Worm (Caenorhabditis elegans) whole organism, young adult: ENCODE data around the gene Y45F3A.1.

ENCODE experiments used
- B0261.1 ChIP-seq: sonication (generic microtip); optimal IDR thresholded peaks from 2 replicates; lab custom pipeline; 2016; ENCODE audit warnings: mild to moderate bottlenecking, missing genetic modification characterization, moderate library complexity, missing compliant biosample characterization
- C17E4.6 ChIP-seq: fragments of 200-800 bp; sonication (Bioruptor generic); IDR thresholded peaks from 2 replicates; pipeline ENCODE4 v1.3.6; 2022; ENCODE audit warnings: missing genetic modification reagents, missing genetic modification characterization, missing compliant biosample characterization
- D2030.7 ChIP-seq: fragments of 200-800 bp; sonication (Bioruptor generic); IDR thresholded peaks from 2 replicates; pipeline ENCODE4 v1.3.6; 2022; ENCODE audit warnings: missing genetic modification reagents, missing genetic modification characterization, missing compliant biosample characterization
- F23B12.7 ChIP-seq: sonication (generic microtip); optimal IDR thresholded peaks from 2 replicates; lab custom pipeline; 2017; ENCODE audit warnings: missing genetic modification characterization, mild to moderate bottlenecking, missing compliant biosample characterization, antibody characterized with exemption, moderate library complexity; ENCODE audit not compliant: insufficient read depth
- F33H1.4 ChIP-seq: fragments of 200-800 bp; sonication (Bioruptor generic); IDR thresholded peaks from 2 replicates; pipeline ENCODE4 v1.3.6; 2022; ENCODE audit warnings: missing genetic modification reagents, missing genetic modification characterization, missing compliant biosample characterization
- F39B2.1 ChIP-seq: fragments of 200-800 bp; sonication (Bioruptor generic); IDR thresholded peaks from 2 replicates; pipeline ENCODE4 v1.3.6; 2022; ENCODE audit warnings: missing genetic modification reagents, missing genetic modification characterization, missing compliant biosample characterization
- F55B11.4 ChIP-seq: sonication (generic microtip); optimal IDR thresholded peaks from 2 replicates; lab custom pipeline; 2016; ENCODE audit warnings: missing compliant biosample characterization, missing genetic modification characterization, borderline replicate concordance; ENCODE audit not compliant: insufficient read depth
- F57A8.1 ChIP-seq: fragments of 200-800 bp; sonication (Bioruptor generic); optimal IDR thresholded peaks from 2 replicates; lab custom pipeline; 2018; ENCODE audit warnings: mild to moderate bottlenecking, missing genetic modification characterization, moderate library complexity, missing compliant biosample characterization
- K12H6.12 ChIP-seq: fragments of 200-800 bp; sonication (Bioruptor generic); optimal IDR thresholded peaks from 2 replicates; lab custom pipeline; 2018; ENCODE audit warnings: mild to moderate bottlenecking, missing genetic modification characterization, missing compliant biosample characterization
- T07F8.4 ChIP-seq: sonication (generic microtip); optimal IDR thresholded peaks from 2 replicates; lab custom pipeline; 2016; ENCODE audit warnings: mild to moderate bottlenecking, missing genetic modification characterization, moderate library complexity, missing compliant biosample characterization
- Y53F4B.3 ChIP-seq: fragments of 200-800 bp; sonication (Bioruptor generic); IDR thresholded peaks from 2 replicates; pipeline ENCODE4 v1.3.6; 2022; ENCODE audit warnings: missing genetic modification reagents, missing genetic modification characterization, missing compliant biosample characterization
- Y53G8AR.9 ChIP-seq: fragments of 200-800 bp; sonication (Bioruptor generic); conservative IDR thresholded peaks from 2 replicates; pipeline ENCODE4 v1.3.6; 2022; ENCODE audit warnings: missing genetic modification reagents, missing genetic modification characterization, missing compliant biosample characterization
- Y56A3A.18 ChIP-seq: fragments of 200-800 bp; sonication (Bioruptor generic); IDR thresholded peaks from 2 replicates; pipeline ENCODE4 v1.3.6; 2022; ENCODE audit warnings: missing genetic modification reagents, missing genetic modification characterization, missing compliant biosample characterization
- Y79H2A.3 ChIP-seq: fragments of 200-800 bp; sonication (Bioruptor generic); conservative IDR thresholded peaks from 2 replicates; pipeline ENCODE4 v1.3.6; 2022; ENCODE audit warnings: missing genetic modification reagents, missing genetic modification characterization, missing compliant biosample characterization
- ceh-91 ChIP-seq: fragments of 200-800 bp; sonication (Bioruptor generic); IDR thresholded peaks from 2 replicates; pipeline ENCODE4 v1.3.6; 2022; ENCODE audit warnings: missing genetic modification reagents, missing genetic modification characterization, missing compliant biosample characterization
- chd-7 ChIP-seq: sonication (generic microtip); optimal IDR thresholded peaks from 2 replicates; lab custom pipeline; 2016; ENCODE audit warnings: mild to moderate bottlenecking, missing genetic modification characterization, moderate library complexity, missing compliant biosample characterization
- die-1 ChIP-seq: sonication (generic microtip); optimal IDR thresholded peaks from 2 replicates; lab custom pipeline; 2016; ENCODE audit warnings: missing genotype, mild to moderate bottlenecking, missing genetic modification characterization, missing compliant biosample characterization
- dpl-1 ChIP-seq: fragments of 150-350 bp; optimal IDR thresholded peaks from 2 replicates; lab custom pipeline; 2014; ENCODE audit warnings: missing biosample characterization, missing genetic modification reagents, missing genetic modification characterization
- efl-1 ChIP-seq: fragments of 150-350 bp; optimal IDR thresholded peaks from 2 replicates; lab custom pipeline; 2014; ENCODE audit warnings: missing biosample characterization, missing genetic modification reagents, missing genetic modification characterization
- him-1 ChIP-seq: sonication (generic microtip); optimal IDR thresholded peaks from 2 replicates; lab custom pipeline; 2016; ENCODE audit warnings: missing genotype, missing genetic modification reagents, missing genetic modification characterization, missing compliant biosample characterization
- hmg-1.2 ChIP-seq: fragments of 200-800 bp; sonication (Bioruptor generic); IDR thresholded peaks from 2 replicates; pipeline ENCODE4 v1.3.6; 2022; ENCODE audit warnings: missing genetic modification reagents, missing genetic modification characterization, missing compliant biosample characterization
- hsf-1 ChIP-seq: fragments of 200-800 bp; sonication (Bioruptor generic); IDR thresholded peaks from 2 replicates; pipeline ENCODE4 v1.3.6; 2022; ENCODE audit warnings: missing genetic modification reagents, missing genetic modification characterization, missing compliant biosample characterization
- lin-35 ChIP-seq, 3 experiments: fragments of 150-350 bp in 2 of 3; sonication (generic microtip) in 1 of 3; optimal IDR thresholded peaks; 2 replicates each; lab custom pipeline; 2014 to 2018; ENCODE audit warnings: missing biosample characterization in 3 of 3, missing genetic modification characterization in 3 of 3, missing genetic modification reagents in 3 of 3
- lin-54 ChIP-seq: fragments of 200-800 bp; sonication (Bioruptor generic); optimal IDR thresholded peaks from 2 replicates; lab custom pipeline; 2018; ENCODE audit warnings: mild to moderate bottlenecking, missing genetic modification characterization, missing compliant biosample characterization
- lir-1 ChIP-seq: fragments of 200-800 bp; sonication (Bioruptor generic); conservative IDR thresholded peaks from 2 replicates; pipeline ENCODE4 v1.3.6; 2022; ENCODE audit warnings: missing genetic modification reagents, missing genetic modification characterization, missing compliant biosample characterization
- lsl-1 ChIP-seq: fragments of 200-800 bp; sonication (Bioruptor generic); optimal IDR thresholded peaks from 2 replicates; lab custom pipeline; 2018; ENCODE audit warnings: mild to moderate bottlenecking, missing genetic modification characterization, moderate library complexity, missing compliant biosample characterization
- madf-6 ChIP-seq: fragments of 200-800 bp; sonication (Bioruptor generic); IDR thresholded peaks from 2 replicates; pipeline ENCODE4 v1.3.6; 2022; ENCODE audit warnings: missing genetic modification reagents, missing genetic modification characterization, missing compliant biosample characterization
- madf-8 ChIP-seq: fragments of 200-800 bp; sonication (Bioruptor generic); conservative IDR thresholded peaks from 2 replicates; pipeline ENCODE4 v1.3.6; 2022; ENCODE audit warnings: missing genetic modification reagents, missing genetic modification characterization, missing compliant biosample characterization
- mes-4 ChIP-seq: sonication (generic microtip); optimal IDR thresholded peaks from 2 replicates; lab custom pipeline; 2016; ENCODE audit warnings: missing genotype, missing genetic modification characterization, missing compliant biosample characterization
- nhr-120 ChIP-seq: fragments of 200-800 bp; sonication (Bioruptor generic); IDR thresholded peaks from 2 replicates; pipeline ENCODE4 v1.3.6; 2022; ENCODE audit warnings: missing genetic modification characterization, missing compliant biosample characterization
- repo-1 ChIP-seq: sonication (generic microtip); optimal IDR thresholded peaks from 2 replicates; lab custom pipeline; 2017; ENCODE audit warnings: mild to moderate bottlenecking, missing genetic modification characterization, missing compliant biosample characterization
- rpc-1 ChIP-seq, 2 experiments: fragments of 150-350 bp in 1 of 2; sonication (generic microtip) in 1 of 2; optimal IDR thresholded peaks; 2 replicates each; lab custom pipeline; 2014 to 2018; ENCODE audit warnings: missing biosample characterization in 1 of 2, missing genetic modification characterization in 1 of 2, missing genetic modification reagents in 1 of 2, missing genotype in 1 of 2
- snpc-1.1 ChIP-seq: sonication (generic microtip); optimal IDR thresholded peaks from 2 replicates; lab custom pipeline; 2017; ENCODE audit warnings: missing genetic modification characterization, mild to moderate bottlenecking, missing compliant biosample characterization, antibody characterized with exemption, moderate library complexity, missing genotype, missing genetic modification reagents; ENCODE audit not compliant: insufficient read depth
- snpc-1.3 ChIP-seq: sonication (generic microtip); optimal IDR thresholded peaks from 2 replicates; lab custom pipeline; 2017; ENCODE audit warnings: missing genetic modification characterization, mild to moderate bottlenecking, missing compliant biosample characterization, antibody characterized with exemption, moderate library complexity, missing genotype, missing genetic modification reagents; ENCODE audit not compliant: insufficient read depth
- snpc-3.4 ChIP-seq: sonication (generic microtip); optimal IDR thresholded peaks from 2 replicates; lab custom pipeline; 2017; ENCODE audit warnings: missing genetic modification characterization, mild to moderate bottlenecking, missing compliant biosample characterization, antibody characterized with exemption, moderate library complexity, missing genotype, missing genetic modification reagents
- snpc-4 ChIP-seq, 5 experiments: fragments of 150-350 bp in 1 of 5; sonication (generic microtip) in 4 of 5; optimal IDR thresholded peaks; 2 replicates each; lab custom pipeline; 2014 to 2018; ENCODE audit warnings: missing genetic modification characterization in 5 of 5, missing biosample characterization in 3 of 5, antibody characterized with exemption in 2 of 5, mild to moderate bottlenecking in 2 of 5, missing compliant biosample characterization in 2 of 5, missing genotype in 2 of 5, moderate library complexity in 2 of 5, missing genetic modification reagents in 1 of 5
- tbp1 ChIP-seq: fragments of 200-800 bp; sonication (Bioruptor generic); optimal IDR thresholded peaks from 2 replicates; lab custom pipeline; 2018; ENCODE audit warnings: mild to moderate bottlenecking, missing genetic modification characterization, missing compliant biosample characterization
- tlf-1 ChIP-seq: fragments of 200-800 bp; sonication (Bioruptor generic); optimal IDR thresholded peaks from 2 replicates; lab custom pipeline; 2018; ENCODE audit warnings: mild to moderate bottlenecking, missing genetic modification characterization, missing compliant biosample characterization
- unc-130 ChIP-seq: sonication (generic microtip); optimal IDR thresholded peaks from 2 replicates; lab custom pipeline; 2016; ENCODE audit warnings: missing genetic modification reagents, missing genetic modification characterization, missing compliant biosample characterization
- unc-62 ChIP-seq: fragments of 150-350 bp; optimal IDR thresholded peaks from 2 replicates; lab custom pipeline; 2014; ENCODE audit warnings: missing biosample characterization, missing genetic modification reagents, missing genetic modification characterization
- xnd-1 ChIP-seq: sonication (generic microtip); optimal IDR thresholded peaks from 2 replicates; lab custom pipeline; 2016; ENCODE audit warnings: missing genotype, missing genetic modification reagents, missing genetic modification characterization, missing compliant biosample characterization
- ztf-18 ChIP-seq: sonication (generic microtip); optimal IDR thresholded peaks from 2 replicates; lab custom pipeline; 2016; ENCODE audit warnings: missing genotype, mild to moderate bottlenecking, missing genetic modification characterization, missing compliant biosample characterization
- ztf-26 ChIP-seq: sonication (generic microtip); optimal IDR thresholded peaks from 2 replicates; lab custom pipeline; 2017; ENCODE audit warnings: missing genetic modification characterization, missing compliant biosample characterization
- ztf-28 ChIP-seq: fragments of 200-800 bp; sonication (Bioruptor generic); IDR thresholded peaks from 2 replicates; pipeline ENCODE4 v1.3.6; 2022; ENCODE audit warnings: missing genetic modification reagents, missing genetic modification characterization, missing compliant biosample characterization

Y45F3A.1 gene

ce11 chrIII:10600138-10600626 lies 38.5 kb upstream of the Y45F3A.1 start, which contains the start of gene epg-6:
epg-6 (minus strand) TSS chrIII:10600188.
- TF ChIP-seq lin-54 (GFP tag; lab: Kevin White, UChicago): peak; percentile 54
- no peak for TF ChIP-seq ztf-18 (tag; lab: Kevin White, UChicago)
- no peak for TF ChIP-seq die-1 (tag; lab: Kevin White, UChicago)
- peak; percentile 58 for TF ChIP-seq snpc-1.3 (tag; lab: Kevin White, UChicago)
- no peak for TF ChIP-seq unc-62 (GFP tag; lab: Kevin White, UChicago)
- TF ChIP-seq repo-1: no peak
- TF ChIP-seq tbp1 (GFP tag; lab: Kevin White, UChicago): peak; percentile 14
- no peak for TF ChIP-seq lin-35 (GFP tag; optimal IDR thresholded peaks at IDR 0.05; lab: Kevin White, UChicago)
- TF ChIP-seq snpc-3.4: peak; percentile 8
- TF ChIP-seq C17E4.6: no peak
- TF ChIP-seq him-1 (tag; lab: Kevin White, UChicago): peak; percentile 50
- TF ChIP-seq rpc-1 (optimal IDR thresholded peaks at IDR 0.05; lab: Kevin White, UChicago): no peak
- TF ChIP-seq rpc-1 (tag; optimal IDR thresholded peaks at IDR 0.05; lab: Kevin White, UChicago): no peak
- TF ChIP-seq F23B12.7 (tag; lab: Kevin White, UChicago): no peak
- no peak for TF ChIP-seq lir-1 (GFP tag; lab: Robert Waterston, UW)
- TF ChIP-seq mes-4 (tag; lab: Kevin White, UChicago): no peak
- TF ChIP-seq Y79H2A.3: 0 out of 2 replicates have a peak, but pooled peaks have one; percentile 26
- peak; percentile 27 for TF ChIP-seq dpl-1 (GFP tag; lab: Kevin White, UChicago)
- peak; percentile 74 for TF ChIP-seq D2030.7
- TF ChIP-seq ztf-26 (tag; lab: Kevin White, UChicago): no peak
- peak; percentile 75 for TF ChIP-seq efl-1 (GFP tag; lab: Kevin White, UChicago)
- no peak for TF ChIP-seq snpc-4 (GFP tag; optimal IDR thresholded peaks at IDR 0.05; lab: Kevin White, UChicago)
- TF ChIP-seq snpc-4 (tag; optimal IDR thresholded peaks at IDR 0.05; lab: Kevin White, UChicago): peak in 1 of 4 experiments; percentile 0
- no peak for TF ChIP-seq F39B2.1 (GFP tag; lab: Robert Waterston, UW)
- peak; percentile 93 for TF ChIP-seq madf-6
- no peak for TF ChIP-seq Y53F4B.3 (GFP tag; lab: Robert Waterston, UW)
- no peak for TF ChIP-seq B0261.1 (tag; lab: Kevin White, UChicago)
- TF ChIP-seq K12H6.12 (tag; lab: Kevin White, UChicago): no peak
- TF ChIP-seq unc-130 (GFP tag; lab: Kevin White, UChicago): peak; percentile 19
- peak; percentile 84 for TF ChIP-seq ceh-91 (GFP tag; lab: Robert Waterston, UW)
- TF ChIP-seq Y56A3A.18 (GFP tag; lab: Robert Waterston, UW): no peak
- no peak for TF ChIP-seq T07F8.4
- TF ChIP-seq tlf-1 (GFP tag; lab: Kevin White, UChicago): peak; percentile 55
- TF ChIP-seq snpc-1.1: peak; percentile 17
- TF ChIP-seq Y53G8AR.9: no peak
- no peak for TF ChIP-seq nhr-120 (GFP tag; lab: Robert Waterston, UW)
- no peak for TF ChIP-seq ztf-28
- TF ChIP-seq F57A8.1: no peak
- peak; percentile 94 for TF ChIP-seq xnd-1 (tag; lab: Kevin White, UChicago)
- 0 out of 2 replicates have a peak, but pooled peaks have one; percentile 28 for TF ChIP-seq hsf-1
- TF ChIP-seq hmg-1.2 (GFP tag; lab: Robert Waterston, UW): peak; percentile 21; the same call in 1 of the 2 replicates
- TF ChIP-seq F33H1.4 (GFP tag; lab: Robert Waterston, UW): peak; percentile 94
- peak; percentile 99 for TF ChIP-seq lsl-1 (GFP tag; lab: Kevin White, UChicago)
- no peak for TF ChIP-seq chd-7 (tag; lab: Kevin White, UChicago)
- TF ChIP-seq F55B11.4 (tag; lab: Kevin White, UChicago): no peak
- TF ChIP-seq madf-8: peak; percentile 82
- TF ChIP-seq, all 124 proteins: peak for 21
